Worm (Caenorhabditis elegans): ENCODE measurements around the gene F32D8.8.

The F32D8.8 gene

ce11 chrV:10947210-10947609, 44.6 kb upstream of the F32D8.8 start:
- TF ChIP-seq fkh-8 (tag; optimal IDR thresholded peaks at IDR 0.05) (peak; percentile 64), hpl-2 (GFP tag; optimal IDR thresholded peaks at IDR 0.05) (no peak), egl-27 (tag; optimal IDR thresholded peaks at IDR 0.05) (no peak), nhr-71 (tag; optimal IDR thresholded peaks at IDR 0.05) (peak; percentile 55), nhr-47 (tag; optimal IDR thresholded peaks at IDR 0.05) (peak; percentile 38), ceh-8 (GFP tag; optimal IDR thresholded peaks at IDR 0.05) (peak; percentile 67), fkh-10 (GFP tag; optimal IDR thresholded peaks at IDR 0.05) (peak; percentile 33)

ce11 chrV:10944903-10945302, 42.3 kb upstream of the F32D8.8 start:
- TF ChIP-seq lin-14 (GFP tag; optimal IDR thresholded peaks at IDR 0.05) (peak; percentile 57), ama-1 (optimal IDR thresholded peaks at IDR 0.05) (no peak), ces-1 (GFP tag; optimal IDR thresholded peaks at IDR 0.05) (peak; percentile 5), blmp-1 (tag; optimal IDR thresholded peaks at IDR 0.05) (no peak), lsy-2 (tag; optimal IDR thresholded peaks at IDR 0.05) (peak in 1 of 2 experiments; percentile 24), fkh-10 (GFP tag; optimal IDR thresholded peaks at IDR 0.05) (peak; percentile 82)

ce11 chrV:10942161-10942560, 39.6 kb upstream of the F32D8.8 start, which contains the start of gene zip-9:
zip-9 (plus strand) TSS chrV:10942461.
- no peak for TF ChIP-seq nhr-47 (tag; optimal IDR thresholded peaks at IDR 0.05)
- TF ChIP-seq ztf-11 (tag; optimal IDR thresholded peaks at IDR 0.05): no peak
- TF ChIP-seq efl-1 (optimal IDR thresholded peaks at IDR 0.05): no peak
- peak in 1 of 2 experiments; percentile 20 for TF ChIP-seq efl-1 (GFP tag; optimal IDR thresholded peaks at IDR 0.05 in 1 of 2)

- no peak for TF ChIP-seq unc-130 (tag; optimal IDR thresholded peaks at IDR 0.05)
- no peak for TF ChIP-seq lsy-2 (tag; optimal IDR thresholded peaks at IDR 0.05)
- no peak for TF ChIP-seq pag-3 (tag; optimal IDR thresholded peaks at IDR 0.05; ENCODE audit: borderline replicate concordance, insufficient read depth)
- TF ChIP-seq efl-3 (GFP tag; optimal IDR thresholded peaks at IDR 0.05): no peak
- TF ChIP-seq dsc-1 (tag; optimal IDR thresholded peaks at IDR 0.05): no peak
Observed at ce11 chrV:10941150-10941549, 38.6 kb upstream of the F32D8.8 start, which contains the start of gene F17C11.26. F17C11.26 (plus strand) TSS chrV:10941450.

ce11 chrV:10940571-10940991, 38.0 kb upstream of the F32D8.8 start:
- TF ChIP-seq pag-3 (tag; optimal IDR thresholded peaks at IDR 0.05; ENCODE audit: borderline replicate concordance, insufficient read depth) (no peak), nhr-85 (tag) (peak; percentile 87), lir-3 (tag; optimal IDR thresholded peaks at IDR 0.05; ENCODE audit: poor library complexity) (no peak), nhr-11 (tag; optimal IDR thresholded peaks at IDR 0.05) (no peak), dpl-1 (GFP tag; optimal IDR thresholded peaks at IDR 0.05) (peak; percentile 4 to 32 (median 30)), lin-35 (GFP tag; optimal IDR thresholded peaks at IDR 0.05) (peak; percentile 43 to 61), Y116A8C.19 (tag; optimal IDR thresholded peaks at IDR 0.05; ENCODE audit: borderline replicate concordance) (no peak), grh-1 (GFP tag; IDR thresholded peaks at IDR 0.05) (no peak), unc-130 (tag; optimal IDR thresholded peaks at IDR 0.05) (no peak), sptf-1 (tag; optimal IDR thresholded peaks at IDR 0.05) (no peak), efl-1 (optimal IDR thresholded peaks at IDR 0.05) (peak; percentile 38 to 67), efl-1 (GFP tag; optimal IDR thresholded peaks at IDR 0.05 in 1 of 2) (no peak), lin-39 (tag; optimal IDR thresholded peaks at IDR 0.05) (no peak), nhr-90 (tag; optimal IDR thresholded peaks at IDR 0.05; ENCODE audit: poor library complexity) (peak; percentile 50), ces-1 (GFP tag; optimal IDR thresholded peaks at IDR 0.05) (no peak), zag-1 (tag; optimal IDR thresholded peaks at IDR 0.05) (no peak), lin-13 (GFP tag; optimal IDR thresholded peaks at IDR 0.05) (no peak), ceh-88 (GFP tag; IDR thresholded peaks at IDR 0.05) (no peak), aly-2 (tag; optimal IDR thresholded peaks at IDR 0.05) (peak; percentile 6), tbx-2 (tag; optimal IDR thresholded peaks at IDR 0.05) (peak; percentile 24), unc-98 (GFP tag; IDR thresholded peaks at IDR 0.05) (no peak), hpl-2 (GFP tag; optimal IDR thresholded peaks at IDR 0.05) (peak; percentile 64), fkh-4 (tag; optimal IDR thresholded peaks at IDR 0.05; ENCODE audit: borderline replicate concordance) (no peak), ets-5 (GFP tag; IDR thresholded peaks at IDR 0.05) (no peak), ztf-4 (tag; optimal IDR thresholded peaks at IDR 0.05) (peak; percentile 16), lin-15B (tag; optimal IDR thresholded peaks at IDR 0.05) (no peak), unc-30 (tag; optimal IDR thresholded peaks at IDR 0.05) (no peak), ceh-8 (GFP tag; optimal IDR thresholded peaks at IDR 0.05) (no peak), xbp-1 (tag; optimal IDR thresholded peaks at IDR 0.05) (peak; percentile 24), C04F5.9 (tag; optimal IDR thresholded peaks at IDR 0.05) (no peak), ceh-82 (tag; optimal IDR thresholded peaks at IDR 0.05) (peak in 2 of 3 experiments; percentile 13 to 58), lsy-2 (tag; optimal IDR thresholded peaks at IDR 0.05) (peak; percentile 53 to 70)
